Fruit fly (Drosophila melanogaster) whole organism, embryonic: ENCODE data around the gene Shaw.
A peak's percentile ranks its signal among the peaks of the same experiment; 100 is the strongest.

Source experiments
- Atf6 ChIP-seq: fragments of 200-800 bp; sonication (Bioruptor generic); IDR thresholded peaks from 2 replicates; pipeline ENCODE4 v1.3.6; 2022; ENCODE audit warnings: missing biosample characterization, missing genetic modification characterization
- BtbVII ChIP-seq: fragments of 200-800 bp; sonication (Bioruptor generic); optimal IDR thresholded peaks from 3 replicates; lab custom pipeline; 2017; ENCODE audit warnings: missing biosample characterization, mild to moderate bottlenecking, missing genetic modification characterization
- Bteb2 ChIP-seq: fragments of 200-800 bp; sonication (Bioruptor generic); optimal IDR thresholded peaks from 2 replicates; lab custom pipeline; 2016; ENCODE audit warnings: missing biosample characterization, missing genetic modification characterization
- CG11560 ChIP-seq: fragments of 200-800 bp; sonication (Bioruptor generic); IDR thresholded peaks from 3 replicates; pipeline ENCODE4 v1.3.6; 2022; ENCODE audit warnings: missing biosample characterization, missing genetic modification characterization
- CG12104 ChIP-seq: fragments of 200-800 bp; sonication (Bioruptor generic); optimal IDR thresholded peaks from 3 replicates; lab custom pipeline; 2016; ENCODE audit warnings: missing biosample characterization, missing genetic modification characterization
- CG13424 ChIP-seq: fragments of 200-800 bp; sonication (Bioruptor generic); optimal IDR thresholded peaks from 2 replicates; lab custom pipeline; 2019; ENCODE audit warnings: missing biosample characterization, mild to moderate bottlenecking, missing genetic modification characterization, moderate library complexity
- CG1602 ChIP-seq: fragments of 200-800 bp; sonication (Bioruptor generic); optimal IDR thresholded peaks from 3 replicates; lab custom pipeline; 2016; ENCODE audit warnings: missing biosample characterization, missing genetic modification characterization
- CG16779 ChIP-seq: fragments of 200-800 bp; sonication (Bioruptor generic); IDR thresholded peaks from 2 replicates; pipeline ENCODE4 v1.3.6; 2022; ENCODE audit warnings: missing biosample characterization, missing genetic modification characterization
- CG2120 ChIP-seq: fragments of 200-800 bp; sonication (Bioruptor generic); optimal IDR thresholded peaks from 3 replicates; lab custom pipeline; 2016; ENCODE audit warnings: missing biosample characterization, missing genetic modification characterization
- CG2199 ChIP-seq: fragments of 200-800 bp; sonication (Bioruptor generic); IDR thresholded peaks from 3 replicates; pipeline ENCODE4 v1.3.6; 2022; ENCODE audit warnings: missing biosample characterization, missing genetic modification characterization
- CG32532 ChIP-seq: fragments of 200-800 bp; sonication (Bioruptor generic); IDR thresholded peaks from 2 replicates; pipeline ENCODE4 v1.3.6; 2022; ENCODE audit warnings: missing biosample characterization, missing genetic modification characterization
- CG33557 ChIP-seq: fragments of 200-800 bp; sonication (Bioruptor generic); optimal IDR thresholded peaks from 2 replicates; lab custom pipeline; 2019; ENCODE audit warnings: missing biosample characterization, mild to moderate bottlenecking, missing genetic modification characterization, moderate library complexity
- CG3995 ChIP-seq: fragments of 200-800 bp; sonication (Bioruptor generic); optimal IDR thresholded peaks from 3 replicates; lab custom pipeline; 2016; ENCODE audit warnings: missing biosample characterization, missing genetic modification characterization
- CG4424 ChIP-seq: fragments of 200-800 bp; sonication (Bioruptor generic); optimal IDR thresholded peaks from 3 replicates; lab custom pipeline; 2016; ENCODE audit warnings: missing biosample characterization, missing genetic modification characterization
- CG7928 ChIP-seq: fragments of 200-800 bp; sonication (Bioruptor generic); optimal IDR thresholded peaks from 2 replicates; lab custom pipeline; 2017; ENCODE audit warnings: missing biosample characterization, mild to moderate bottlenecking, missing genetic modification characterization
- CG8478 ChIP-seq: fragments of >200 bp; optimal IDR thresholded peaks from 2 replicates; lab custom pipeline; 2018
- CG8924 ChIP-seq: fragments of 200-800 bp; optimal IDR thresholded peaks from 3 replicates; lab custom pipeline; 2019; ENCODE audit warnings: missing biosample characterization, mild to moderate bottlenecking, missing genetic modification characterization, moderate library complexity
- Eip74EF ChIP-seq, 2 experiments: fragments of 200-800 bp in 1 of 2; fragments of >200 bp in 1 of 2; sonication (Bioruptor generic) in 1 of 2; optimal IDR thresholded peaks; 2 replicates each; lab custom pipeline; 2017 to 2019; ENCODE audit warnings: missing biosample characterization in 2 of 2, missing genetic modification characterization in 2 of 2, mild to moderate bottlenecking in 1 of 2, moderate library complexity in 1 of 2
- HHEX ChIP-seq: fragments of 200-800 bp; sonication (Bioruptor generic); optimal IDR thresholded peaks from 3 replicates; lab custom pipeline; 2017; ENCODE audit warnings: missing biosample characterization, mild to moderate bottlenecking, missing genetic modification characterization, missing genetic modification reagents
- Hr39 ChIP-seq: fragments of >200 bp; optimal IDR thresholded peaks from 2 replicates; lab custom pipeline; 2017
- NC2β ChIP-seq: fragments of 200-800 bp; sonication (Bioruptor generic); optimal IDR thresholded peaks from 2 replicates; lab custom pipeline; 2016; ENCODE audit warnings: missing biosample characterization, missing genetic modification characterization
- NfI ChIP-seq: fragments of 200-800 bp; sonication (Bioruptor generic); optimal IDR thresholded peaks from 3 replicates; lab custom pipeline; 2018; ENCODE audit warnings: missing biosample characterization, mild to moderate bottlenecking, missing genetic modification characterization, moderate library complexity
- PHDP ChIP-seq: fragments of 200-800 bp; sonication (Bioruptor generic); optimal IDR thresholded peaks from 3 replicates; lab custom pipeline; 2018; ENCODE audit warnings: missing biosample characterization, mild to moderate bottlenecking, missing genetic modification characterization, moderate library complexity
- Pdp1 ChIP-seq, 2 experiments: fragments of 200-800 bp; sonication (Bioruptor generic); optimal IDR thresholded peaks; 3 replicates each; lab custom pipeline; 2016; ENCODE audit warnings: missing biosample characterization in 2 of 2, missing genetic modification characterization in 2 of 2, mild to moderate bottlenecking in 1 of 2, moderate library complexity in 1 of 2
- Ptx1 ChIP-seq: fragments of 200-800 bp; sonication (Bioruptor generic); IDR thresholded peaks from 2 replicates; pipeline ENCODE4 v1.3.6; 2022; ENCODE audit warnings: missing biosample characterization, missing genetic modification characterization
- Ravus ChIP-seq: fragments of 200-800 bp; sonication (Bioruptor generic); IDR thresholded peaks from 2 replicates; pipeline ENCODE4 v1.3.6; 2022; ENCODE audit warnings: missing biosample characterization, missing genetic modification characterization
- Trl ChIP-seq, 3 experiments: fragments of >200 bp in 2 of 3; fragments of 200-800 bp in 1 of 3; sonication (Bioruptor generic) in 1 of 3; optimal IDR thresholded peaks; 2 replicates in 1 of 3; 3 replicates in 2 of 3; lab custom pipeline; 2016 to 2017; ENCODE audit warnings: missing biosample characterization in 1 of 3, missing genetic modification characterization in 1 of 3
- Usf ChIP-seq: fragments of 200-800 bp; sonication (Bioruptor generic); optimal IDR thresholded peaks from 2 replicates; lab custom pipeline; 2017; ENCODE audit warnings: missing genotype, missing biosample characterization, missing genetic modification characterization
- Xbp1 ChIP-seq: fragments of 200-800 bp; sonication (Bioruptor generic); optimal IDR thresholded peaks from 3 replicates; lab custom pipeline; 2016; ENCODE audit warnings: missing biosample characterization, mild to moderate bottlenecking, missing genetic modification characterization
- ap ChIP-seq: fragments of 200-800 bp; sonication (Bioruptor generic); IDR thresholded peaks from 2 replicates; pipeline ENCODE4 v1.3.6; 2022; ENCODE audit warnings: missing biosample characterization, missing genetic modification characterization
- bab2 ChIP-seq: fragments of 200-800 bp; sonication (Bioruptor generic); optimal IDR thresholded peaks from 2 replicates; lab custom pipeline; 2016; ENCODE audit warnings: missing biosample characterization, missing genetic modification characterization
- cg ChIP-seq: fragments of 200-800 bp; sonication (Bioruptor generic); optimal IDR thresholded peaks from 3 replicates; lab custom pipeline; 2019; ENCODE audit warnings: missing biosample characterization, mild to moderate bottlenecking, missing genetic modification characterization, moderate library complexity
- dan ChIP-seq: fragments of 200-800 bp; sonication (Bioruptor generic); IDR thresholded peaks from 2 replicates; pipeline ENCODE4 v1.3.6; 2022; ENCODE audit warnings: missing biosample characterization, missing genetic modification characterization
- dpn ChIP-seq, 2 experiments: fragments of 200-800 bp; sonication (Bioruptor generic); optimal IDR thresholded peaks; 3 replicates each; lab custom pipeline; 2016; ENCODE audit warnings: missing biosample characterization in 2 of 2, missing genetic modification characterization in 2 of 2
- eve ChIP-seq, 2 experiments: fragments of >200 bp; optimal IDR thresholded peaks; 2 replicates each; lab custom pipeline; 2017; ENCODE audit warnings: missing biosample characterization in 2 of 2, missing genetic modification characterization in 2 of 2
- fru ChIP-seq: fragments of >200 bp; optimal IDR thresholded peaks from 2 replicates; lab custom pipeline; 2017
- grau ChIP-seq: fragments of 200-800 bp; optimal IDR thresholded peaks from 3 replicates; lab custom pipeline; 2019; ENCODE audit warnings: missing biosample characterization, mild to moderate bottlenecking, missing genetic modification characterization, moderate library complexity
- gsb-n ChIP-seq: fragments of 200-800 bp; sonication (Bioruptor generic); optimal IDR thresholded peaks from 3 replicates; lab custom pipeline; 2018; ENCODE audit warnings: missing biosample characterization, mild to moderate bottlenecking, missing genetic modification characterization
- hkb ChIP-seq, 2 experiments: fragments of 200-800 bp in 1 of 2; fragments of >200 bp in 1 of 2; sonication (Bioruptor generic) in 1 of 2; IDR thresholded peaks in 1 of 2; optimal IDR thresholded peaks in 1 of 2; 2 replicates each; pipeline versions ENCODE4 v1.3.6 to Lab custom; 2017 to 2022; ENCODE audit warnings: missing biosample characterization in 1 of 2, missing genetic modification characterization in 1 of 2
- jigr1 ChIP-seq: fragments of 200-800 bp; sonication (Bioruptor generic); IDR thresholded peaks from 3 replicates; pipeline ENCODE4 v1.3.6; 2022; ENCODE audit warnings: missing biosample characterization, missing genetic modification characterization
- jumu ChIP-seq: fragments of 200-800 bp; sonication (Bioruptor generic); optimal IDR thresholded peaks from 3 replicates; lab custom pipeline; 2016; ENCODE audit warnings: missing biosample characterization, missing genetic modification characterization
- lov ChIP-seq, 2 experiments: fragments of 200-800 bp in 1 of 2; fragments of >200 bp in 1 of 2; sonication (Bioruptor generic) in 1 of 2; IDR thresholded peaks in 1 of 2; optimal IDR thresholded peaks in 1 of 2; 2 replicates in 1 of 2; 3 replicates in 1 of 2; pipeline versions ENCODE4 v1.3.6 to Lab custom; 2017 to 2022; ENCODE audit warnings: missing biosample characterization in 1 of 2, missing genetic modification characterization in 1 of 2
- org-1 ChIP-seq: fragments of 200-800 bp; sonication (Bioruptor generic); optimal IDR thresholded peaks from 2 replicates; lab custom pipeline; 2017; ENCODE audit warnings: missing biosample characterization, missing genetic modification characterization
- sd ChIP-seq: fragments of 200-800 bp; sonication (Bioruptor generic); optimal IDR thresholded peaks from 3 replicates; lab custom pipeline; 2018; ENCODE audit warnings: missing biosample characterization, mild to moderate bottlenecking, missing genetic modification characterization, moderate library complexity
- sens ChIP-seq: fragments of 200-800 bp; sonication (Bioruptor generic); peaks from one replicate; lab custom pipeline; 2016; ENCODE audit warnings: missing biosample characterization, missing genetic modification characterization
- tin ChIP-seq: fragments of 200-800 bp; sonication (Bioruptor generic); optimal IDR thresholded peaks from 3 replicates; lab custom pipeline; 2016; ENCODE audit warnings: missing biosample characterization, missing genetic modification characterization
- wdn ChIP-seq: fragments of 200-800 bp; sonication (Bioruptor generic); IDR thresholded peaks from 2 replicates; pipeline ENCODE4 v1.3.6; 2022; ENCODE audit warnings: missing biosample characterization, missing genetic modification characterization
- z ChIP-seq: fragments of 200-800 bp; sonication (Bioruptor generic); IDR thresholded peaks from 3 replicates; pipeline ENCODE4 v1.3.6; 2022; ENCODE audit warnings: missing biosample characterization, missing genetic modification characterization

The Shaw gene

DNA sequence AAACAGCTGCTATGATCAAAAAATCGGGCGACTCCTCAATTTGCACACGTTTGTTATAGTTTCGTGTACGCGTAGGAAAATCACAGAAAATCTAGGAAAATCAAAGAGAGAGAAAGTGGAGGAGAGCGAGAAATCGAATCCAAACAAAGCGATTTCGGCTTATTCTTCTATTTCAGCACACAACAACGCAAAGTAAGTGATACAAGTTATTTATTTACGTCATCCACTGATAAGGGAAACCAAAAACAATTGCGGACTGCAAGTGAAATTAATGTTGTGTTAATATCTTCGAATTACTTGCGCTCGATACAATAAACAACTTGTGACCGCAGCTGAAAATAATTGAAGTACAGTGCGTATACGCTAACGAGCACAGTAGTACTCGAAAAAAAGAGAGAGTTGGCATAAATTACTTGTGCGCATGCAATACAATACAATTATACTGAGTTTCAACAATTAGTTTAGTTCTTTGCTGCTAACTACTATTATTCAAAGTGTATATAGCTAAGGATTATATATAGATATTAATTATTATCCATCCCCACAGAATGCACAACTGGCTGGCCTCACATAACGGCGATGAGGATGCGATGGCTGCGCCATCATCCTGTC lies 4.3 kb upstream of the Shaw start:
- TF ChIP-seq CG2199 (0 out of 3 replicates have a peak, but pooled peaks have one; percentile 26), ap (GFP tag; lab: Robert Waterston, UW) (peak; percentile 18; the same call in 1 of the 2 replicates), CG7928 (GFP tag; lab: Kevin White, UChicago) (no peak), CG1602 (GFP tag; lab: Kevin White, UChicago) (no peak), grau (tag; lab: Kevin White, UChicago) (peak; percentile 88), CG2120 (GFP tag; lab: Kevin White, UChicago) (no peak), Trl (optimal IDR thresholded peaks at IDR 0.05; lab: Kevin White, UChicago) (peak in 1 of 2 experiments; percentile 13), Trl (GFP tag; optimal IDR thresholded peaks at IDR 0.05; lab: Kevin White, UChicago) (no peak), sens (GFP tag; lab: Kevin White, UChicago) (peak; percentile 43), eve (GFP tag; optimal IDR thresholded peaks at IDR 0.05; lab: Kevin White, UChicago) (peak in 1 of 2 experiments; percentile 89), Pdp1 (GFP tag; optimal IDR thresholded peaks at IDR 0.05; lab: Kevin White, UChicago) (peak in 1 of 2 experiments; percentile 77), Atf6 (0 out of 2 replicates have a peak, but pooled peaks have one; percentile 8)

DNA sequence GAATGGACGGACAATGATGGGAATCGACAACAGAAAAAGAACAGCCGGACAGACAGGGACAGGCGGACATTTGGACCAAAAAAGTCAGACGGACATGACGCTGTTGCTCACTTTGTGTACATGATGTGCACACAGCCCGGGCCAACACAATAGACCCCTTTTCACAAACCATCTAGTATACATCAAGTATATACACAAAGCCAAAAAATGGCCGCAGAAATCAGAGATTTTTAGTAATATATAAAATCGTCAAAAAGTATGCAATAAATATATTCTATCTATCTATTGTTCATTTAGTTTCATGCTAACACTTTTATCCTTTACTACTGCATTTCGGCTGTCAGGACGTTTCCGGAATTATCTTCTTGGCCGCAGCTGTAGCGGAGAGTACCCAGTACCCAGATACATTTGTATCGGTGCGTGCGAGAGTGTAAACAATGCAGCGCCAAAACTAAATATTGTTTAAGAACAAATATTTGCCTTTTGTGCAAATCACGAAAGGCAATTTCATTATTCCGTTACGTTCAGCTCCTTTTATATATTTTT lies 1.5 kb downstream of the Shaw start:
- TF ChIP-seq CG8924 (tag; lab: Kevin White, UChicago) (no peak), sd (tag; lab: Kevin White, UChicago) (no peak), Hr39 (lab: Kevin White, UChicago) (no peak), Atf6 (peak; percentile 70), wdn (GFP tag; lab: Robert Waterston, UW) (no peak), dan (GFP tag; lab: Robert Waterston, UW) (no peak), dpn (GFP tag; optimal IDR thresholded peaks at IDR 0.05; lab: Kevin White, UChicago) (no peak), tin (GFP tag; lab: Kevin White, UChicago) (no peak), lov (optimal IDR thresholded peaks at IDR 0.05; lab: Kevin White, UChicago) (no peak), lov (GFP tag; IDR thresholded peaks at IDR 0.05; lab: Robert Waterston, UW) (no peak), CG32532 (GFP tag; lab: Robert Waterston, UW) (peak; percentile 36; the same call in 1 of the 2 replicates), CG33557 (no peak), Eip74EF (GFP tag; optimal IDR thresholded peaks at IDR 0.05; lab: Kevin White, UChicago) (no peak), Ravus (no peak), CG16779 (GFP tag; lab: Robert Waterston, UW) (no peak), NfI (no peak), Usf (GFP tag; lab: Kevin White, UChicago) (no peak), org-1 (GFP tag; lab: Kevin White, UChicago) (peak; percentile 0), NC2β (GFP tag; lab: Kevin White, UChicago) (no peak), jigr1 (GFP tag; lab: Robert Waterston, UW) (no peak), grau (tag; lab: Kevin White, UChicago) (no peak), bab2 (no peak), BtbVII (GFP tag; lab: Kevin White, UChicago) (peak; percentile 36), jumu (no peak), CG8478 (lab: Kevin White, UChicago) (no peak), CG3995 (GFP tag; lab: Kevin White, UChicago) (no peak), hkb (optimal IDR thresholded peaks at IDR 0.05; lab: Kevin White, UChicago) (no peak), hkb (GFP tag; IDR thresholded peaks at IDR 0.05; lab: Robert Waterston, UW) (0 out of 2 replicates have a peak, but pooled peaks have one; percentile 23), CG13424 (tag; lab: Kevin White, UChicago) (peak; percentile 31), gsb-n (no peak), fru (lab: Kevin White, UChicago) (no peak), CG4424 (GFP tag; lab: Kevin White, UChicago) (peak; percentile 36), z (no peak), CG11560 (no peak), cg (no peak), Ptx1 (GFP tag; lab: Robert Waterston, UW) (peak; percentile 37; the same call in 1 of the 2 replicates), HHEX (peak; percentile 30), CG12104 (GFP tag; lab: Kevin White, UChicago) (no peak), Xbp1 (no peak), Bteb2 (no peak), PHDP (tag; lab: Kevin White, UChicago) (peak; percentile 36)
